Worm (Caenorhabditis elegans): Measurements from ENCODE around the gene R08A2.1.

The R08A2.1 gene

DNA sequence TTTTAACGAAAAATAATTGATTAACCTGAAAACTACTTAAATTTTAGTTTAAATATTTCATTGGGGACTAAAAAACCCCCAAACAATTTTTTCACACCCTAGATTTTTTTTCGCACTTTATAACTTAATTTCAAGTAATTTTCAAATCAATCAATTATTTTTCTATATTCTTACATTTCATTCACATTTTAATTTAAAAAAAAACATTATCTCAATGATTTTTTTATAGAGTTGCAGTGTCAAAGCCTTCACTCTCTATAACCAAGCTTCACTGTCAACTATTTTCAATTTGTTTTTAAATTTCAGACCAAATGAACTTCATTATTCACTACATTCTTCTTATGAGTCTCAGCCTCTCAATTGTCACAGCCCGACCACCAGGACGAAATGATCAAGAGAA, 7.2 kb upstream of the R08A2.1 start, which contains the start of gene Y50E8A.1:
TSS of gene Y50E8A.1 (plus strand) at position 301 of the 400 bp plus-strand sequence.
- no peak for TF ChIP-seq mab-5 (tag; optimal IDR thresholded peaks at IDR 0.05)
- TF ChIP-seq mep-1 (tag; optimal IDR thresholded peaks at IDR 0.05): no peak
- no peak for TF ChIP-seq ham-2 (GFP tag; optimal IDR thresholded peaks at IDR 0.05)
- TF ChIP-seq unc-39 (tag; optimal IDR thresholded peaks at IDR 0.05): no peak
- TF ChIP-seq unc-62 (GFP tag; optimal IDR thresholded peaks at IDR 0.05): no peak
- TF ChIP-seq nhr-237 (tag; optimal IDR thresholded peaks at IDR 0.05): no peak
- TF ChIP-seq nhr-2 (tag; optimal IDR thresholded peaks at IDR 0.05): no peak
- no peak for TF ChIP-seq nhr-12 (tag; optimal IDR thresholded peaks at IDR 0.05)
- no peak for TF ChIP-seq nhr-28 (tag; optimal IDR thresholded peaks at IDR 0.05)
- TF ChIP-seq elt-3 (tag; optimal IDR thresholded peaks at IDR 0.05): no peak

ce11 chrV:14725409-14725808, 6.0 kb upstream of the R08A2.1 start:
- TF ChIP-seq nhr-2 (tag; optimal IDR thresholded peaks at IDR 0.05): no peak
- TF ChIP-seq mep-1 (tag; optimal IDR thresholded peaks at IDR 0.05): no peak
- TF ChIP-seq blmp-1 (tag; optimal IDR thresholded peaks at IDR 0.05): no peak
- TF ChIP-seq nhr-76 (tag; optimal IDR thresholded peaks at IDR 0.05): no peak
- TF ChIP-seq tbx-8 (GFP tag; optimal IDR thresholded peaks at IDR 0.05): no peak
- no peak for TF ChIP-seq unc-39 (tag; optimal IDR thresholded peaks at IDR 0.05)
- no peak for TF ChIP-seq nhr-28 (tag; optimal IDR thresholded peaks at IDR 0.05)
- no peak for TF ChIP-seq mab-5 (tag; optimal IDR thresholded peaks at IDR 0.05)
- no peak for TF ChIP-seq drap-1 (GFP tag; optimal IDR thresholded peaks at IDR 0.05)
- TF ChIP-seq mls-2 (tag; optimal IDR thresholded peaks at IDR 0.05): no peak
- no peak for TF ChIP-seq nhr-237 (tag; optimal IDR thresholded peaks at IDR 0.05)
- no peak for TF ChIP-seq snpc-4 (tag; optimal IDR thresholded peaks at IDR 0.05)
- no peak for TF ChIP-seq ceh-39 (tag; optimal IDR thresholded peaks at IDR 0.05)
- no peak for TF ChIP-seq unc-120 (tag; optimal IDR thresholded peaks at IDR 0.05; ENCODE audit: poor library complexity, severe bottlenecking)
- TF ChIP-seq nhr-12 (tag; optimal IDR thresholded peaks at IDR 0.05): no peak

DNA sequence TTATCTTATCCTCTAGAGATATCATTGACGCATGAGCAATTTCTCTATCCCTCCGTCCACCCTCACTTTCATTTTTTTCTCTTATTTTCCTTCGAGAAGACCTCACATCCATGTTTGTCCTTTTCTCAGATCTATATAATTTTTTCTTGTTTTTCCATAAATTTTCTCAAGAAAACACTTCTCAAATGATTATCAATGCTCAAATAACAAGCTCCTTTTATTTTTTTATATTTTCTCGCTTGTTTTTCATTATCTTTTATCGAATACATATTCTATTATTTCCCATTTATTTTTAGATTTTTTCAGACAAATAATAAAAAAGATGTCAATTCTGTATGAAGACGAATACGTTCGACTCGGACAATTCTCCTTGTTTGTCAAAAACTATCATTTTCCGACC, 3.6 kb upstream of the R08A2.1 start, which contains the start of gene R08A2.7:
TSS of gene R08A2.7 (plus strand) at position 301 of the 400 bp plus-strand sequence.
- no peak for TF ChIP-seq nhr-76 (tag; optimal IDR thresholded peaks at IDR 0.05)
- no peak for TF ChIP-seq unc-120 (tag; optimal IDR thresholded peaks at IDR 0.05; ENCODE audit: poor library complexity, severe bottlenecking)
- TF ChIP-seq ceh-39 (tag; optimal IDR thresholded peaks at IDR 0.05): no peak
- no peak for TF ChIP-seq pha-4 (tag; optimal IDR thresholded peaks at IDR 0.05)

ce11 chrV:14716114-14716513, 3.3 kb downstream of the R08A2.1 start, which contains the start of gene fbxa-147:
TSS of gene fbxa-147 (plus strand) at chrV:14716499.
- TF ChIP-seq drap-1 (GFP tag; optimal IDR thresholded peaks at IDR 0.05) (no peak), mab-5 (tag; optimal IDR thresholded peaks at IDR 0.05) (no peak), elt-3 (tag; optimal IDR thresholded peaks at IDR 0.05) (no peak), elt-1 (tag; optimal IDR thresholded peaks at IDR 0.05; ENCODE audit: borderline replicate concordance, insufficient read depth) (no peak), lin-13 (tag; optimal IDR thresholded peaks at IDR 0.05) (no peak), zip-8 (tag; optimal IDR thresholded peaks at IDR 0.05) (no peak), unc-120 (tag; optimal IDR thresholded peaks at IDR 0.05; ENCODE audit: poor library complexity, severe bottlenecking) (no peak), unc-39 (tag; optimal IDR thresholded peaks at IDR 0.05) (no peak), pha-4 (tag; optimal IDR thresholded peaks at IDR 0.05) (no peak), mep-1 (tag; optimal IDR thresholded peaks at IDR 0.05) (no peak), blmp-1 (tag; optimal IDR thresholded peaks at IDR 0.05) (no peak), cnd-1 (tag; optimal IDR thresholded peaks at IDR 0.05) (no peak)

DNA sequence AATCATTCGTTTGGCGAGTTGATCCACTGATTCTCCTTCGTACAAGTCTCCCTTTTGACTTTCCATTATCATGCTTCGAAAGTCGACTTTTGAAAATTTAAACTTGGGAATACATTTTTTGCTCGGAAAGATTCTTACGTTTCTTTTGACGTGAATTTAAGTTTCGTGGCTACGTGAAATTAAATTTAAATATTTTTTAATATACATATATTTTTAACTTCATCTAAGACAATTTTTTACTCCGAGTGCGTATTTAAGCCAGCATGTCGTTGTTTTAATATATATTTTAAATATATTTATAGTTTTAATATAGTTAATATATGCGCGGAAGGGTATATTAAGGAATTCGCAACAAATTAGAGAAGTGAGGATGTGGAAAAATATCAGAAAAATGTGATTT, 3.8 kb downstream of the R08A2.1 start, which contains the start of gene R08A2.2:
TSS of gene R08A2.2 (minus strand) at position 101 of the 400 bp plus-strand sequence.
- no peak for TF ChIP-seq ztf-11 (tag; optimal IDR thresholded peaks at IDR 0.05)

DNA sequence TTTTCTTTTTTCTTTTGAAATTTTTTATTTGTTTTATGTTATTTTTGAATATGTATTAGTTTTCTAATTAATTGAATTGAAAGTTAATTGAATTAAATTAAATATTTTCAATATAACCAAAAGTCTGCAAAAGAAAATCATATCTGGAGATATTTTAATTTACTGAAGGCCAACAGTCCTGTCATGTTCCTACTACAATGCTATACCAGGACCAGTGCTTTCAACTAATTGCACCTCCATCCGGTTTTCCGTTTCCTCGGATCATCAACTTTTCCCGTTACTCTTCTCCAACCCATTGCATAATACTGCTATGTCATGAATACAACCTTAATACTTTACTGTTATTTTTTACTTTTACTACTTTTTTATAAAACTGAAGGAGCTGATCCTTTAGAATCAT, 7.1 kb downstream of the R08A2.1 start, which contains the start of gene R08A2.5:
TSS of gene R08A2.5 (plus strand) at position 301 of the 400 bp plus-strand sequence.
- no peak for TF ChIP-seq elt-1 (tag; optimal IDR thresholded peaks at IDR 0.05; ENCODE audit: borderline replicate concordance, insufficient read depth)
- no peak for TF ChIP-seq bed-3 (GFP tag; optimal IDR thresholded peaks at IDR 0.05)
- no peak for TF ChIP-seq tbx-8 (GFP tag; optimal IDR thresholded peaks at IDR 0.05)
- no peak for TF ChIP-seq sem-2 (GFP tag; optimal IDR thresholded peaks at IDR 0.05)
- no peak for TF ChIP-seq cnd-1 (tag; optimal IDR thresholded peaks at IDR 0.05)

DNA sequence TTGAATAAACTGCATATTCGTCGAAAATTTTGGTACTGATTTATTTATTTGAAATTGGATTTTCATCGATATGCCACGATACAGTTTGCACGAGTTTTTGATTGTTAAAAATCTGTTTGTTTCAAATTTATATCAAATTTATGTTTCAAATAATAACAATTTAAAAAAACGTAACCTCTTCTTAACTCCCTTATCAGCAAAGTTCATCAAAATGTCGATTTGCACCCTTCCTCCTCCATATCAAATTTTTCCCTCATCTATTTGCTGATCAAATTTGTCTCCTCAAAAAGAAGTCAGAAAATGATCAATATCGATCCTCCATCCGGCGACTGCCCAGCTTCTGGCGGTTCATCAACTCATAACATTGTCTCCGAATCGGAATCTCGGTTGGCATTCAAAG, 8.3 kb downstream of the R08A2.1 start, which contains the start of gene ssp-33:
TSS of gene ssp-33 (plus strand) at position 301 of the 400 bp plus-strand sequence.
- TF ChIP-seq snpc-4 (tag; optimal IDR thresholded peaks at IDR 0.05) (no peak), nhr-12 (tag; optimal IDR thresholded peaks at IDR 0.05) (no peak), sptf-1 (tag; optimal IDR thresholded peaks at IDR 0.05) (no peak), mep-1 (tag; optimal IDR thresholded peaks at IDR 0.05) (no peak), hlh-1 (tag; optimal IDR thresholded peaks at IDR 0.05) (no peak), zip-8 (tag; optimal IDR thresholded peaks at IDR 0.05) (no peak), ces-1 (GFP tag; optimal IDR thresholded peaks at IDR 0.05) (no peak), nhr-28 (tag; optimal IDR thresholded peaks at IDR 0.05) (no peak), ceh-39 (tag; optimal IDR thresholded peaks at IDR 0.05) (no peak), blmp-1 (tag; optimal IDR thresholded peaks at IDR 0.05) (no peak)

All from whole organism, mixed stage, embryonic.